Worm (Caenorhabditis elegans) whole organism, early embryonic: ENCODE data around the gene irg-3.

Experiments used
- B0310.2 ChIP-seq: sonication (generic microtip); optimal IDR thresholded peaks from 2 replicates; lab custom pipeline; 2016; ENCODE audit warnings: mild to moderate bottlenecking, missing genetic modification characterization, missing compliant biosample characterization
- F13C5.2 ChIP-seq: sonication (generic microtip); optimal IDR thresholded peaks from 2 replicates; lab custom pipeline; 2017; ENCODE audit warnings: mild to moderate bottlenecking, missing genetic modification characterization, inconsistent platforms, missing compliant biosample characterization
- aly-1 ChIP-seq: sonication (generic microtip); optimal IDR thresholded peaks from 2 replicates; lab custom pipeline; 2016; ENCODE audit warnings: missing genetic modification characterization, missing compliant biosample characterization
- ama-1 ChIP-seq: fragments of 150-350 bp; optimal IDR thresholded peaks from 2 replicates; lab custom pipeline; 2014
- ceh-13 ChIP-seq: fragments of 200-800 bp; sonication (Bioruptor generic); optimal IDR thresholded peaks from 2 replicates; lab custom pipeline; 2018; ENCODE audit warnings: mild to moderate bottlenecking, missing genetic modification characterization, missing compliant biosample characterization
- ceh-36 ChIP-seq: sonication (generic microtip); optimal IDR thresholded peaks from 2 replicates; lab custom pipeline; 2016; ENCODE audit warnings: missing genetic modification characterization, inconsistent platforms, missing compliant biosample characterization
- ets-7 ChIP-seq: sonication (generic microtip); optimal IDR thresholded peaks from 2 replicates; lab custom pipeline; 2016; ENCODE audit warnings: missing genotype, missing genetic modification characterization, missing compliant biosample characterization
- flt-1 ChIP-seq: fragments of 200-800 bp; sonication (Bioruptor generic); IDR thresholded peaks from 2 replicates; pipeline ENCODE4 v1.3.6; 2022; ENCODE audit warnings: missing genetic modification characterization, missing compliant biosample characterization
- hmbx-1 ChIP-seq: sonication (generic microtip); optimal IDR thresholded peaks from 2 replicates; lab custom pipeline; 2016; ENCODE audit warnings: mild to moderate bottlenecking, missing genetic modification characterization, missing compliant biosample characterization
- hmg-4 ChIP-seq: fragments of 200-800 bp; sonication (Bioruptor generic); optimal IDR thresholded peaks from 2 replicates; lab custom pipeline; 2018; ENCODE audit warnings: mild to moderate bottlenecking, missing genetic modification characterization, missing compliant biosample characterization
- hnd-1 ChIP-seq: sonication (generic microtip); optimal IDR thresholded peaks from 2 replicates; lab custom pipeline; 2016; ENCODE audit warnings: missing genetic modification characterization, missing compliant biosample characterization
- pes-1 ChIP-seq: fragments of 200-800 bp; sonication (Bioruptor generic); IDR thresholded peaks from 2 replicates; pipeline ENCODE4 v1.3.6; 2022; ENCODE audit warnings: missing genetic modification reagents, missing genetic modification characterization, missing compliant biosample characterization
- scrt-1 ChIP-seq: fragments of 200-800 bp; sonication (Bioruptor generic); IDR thresholded peaks from 2 replicates; pipeline ENCODE4 v1.3.6; 2022; ENCODE audit warnings: missing genetic modification characterization, missing compliant biosample characterization
- sea-1 ChIP-seq: fragments of 200-800 bp; sonication (Bioruptor generic); conservative IDR thresholded peaks from 2 replicates; pipeline ENCODE4 v1.3.6; 2022; ENCODE audit warnings: missing genetic modification characterization, missing compliant biosample characterization
- tbx-11 ChIP-seq: fragments of 200-800 bp; sonication (Bioruptor generic); IDR thresholded peaks from 2 replicates; pipeline ENCODE4 v1.3.6; 2022; ENCODE audit warnings: missing genetic modification characterization, missing compliant biosample characterization
- tbx-37 ChIP-seq: fragments of 200-800 bp; sonication (Bioruptor generic); conservative IDR thresholded peaks from 2 replicates; pipeline ENCODE4 v1.3.6; 2022; ENCODE audit warnings: missing genetic modification reagents, missing genetic modification characterization, missing compliant biosample characterization
- tra-4 ChIP-seq: sonication (generic microtip); optimal IDR thresholded peaks from 2 replicates; lab custom pipeline; 2017; ENCODE audit warnings: missing genetic modification characterization, missing compliant biosample characterization

The irg-3 gene

DNA sequence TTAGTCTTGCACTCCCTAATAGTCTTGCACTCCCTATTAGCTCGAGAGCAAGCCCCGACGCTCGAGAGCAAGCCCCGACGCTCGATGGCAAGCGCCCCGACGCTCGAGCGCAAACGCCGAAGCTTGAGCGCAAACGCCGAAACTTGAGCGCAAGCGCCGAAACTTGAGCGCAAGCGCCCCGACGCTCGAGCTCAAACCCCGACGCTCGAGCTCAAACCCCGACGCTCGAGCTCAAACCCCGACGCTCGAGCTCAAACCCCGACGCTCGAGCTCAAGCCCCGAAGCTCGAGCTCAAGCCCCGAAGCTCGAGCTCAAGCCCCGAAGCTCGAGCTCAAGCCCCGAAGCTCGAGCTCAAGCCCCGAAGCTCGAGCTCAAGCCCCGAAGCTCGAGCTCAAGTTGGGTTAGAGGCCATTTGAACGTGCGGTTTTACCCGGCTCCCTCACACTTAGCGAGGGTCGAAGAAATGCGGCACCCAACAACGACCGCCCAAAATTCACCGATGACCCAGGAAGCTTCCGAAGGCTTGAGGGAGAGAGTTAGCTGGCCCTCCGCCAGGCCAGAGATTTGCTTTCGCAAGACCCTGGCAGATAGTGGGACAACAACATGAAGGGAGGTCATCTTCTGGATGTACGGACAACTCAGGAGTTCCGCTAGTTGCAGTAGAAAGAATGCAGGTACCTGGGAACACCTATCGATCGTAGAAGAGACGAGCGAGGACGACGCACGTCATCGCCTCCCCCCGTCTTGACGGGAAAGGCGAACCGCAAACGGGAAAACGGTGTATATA is 42.6 kb downstream of the irg-3 start:
- 0 out of 2 replicates have a peak, but pooled peaks have one; percentile 11 for TF ChIP-seq pes-1
- TF ChIP-seq flt-1 (GFP tag; lab: Robert Waterston, UW): peak; percentile 29; the same call in 1 of the 2 replicates

DNA sequence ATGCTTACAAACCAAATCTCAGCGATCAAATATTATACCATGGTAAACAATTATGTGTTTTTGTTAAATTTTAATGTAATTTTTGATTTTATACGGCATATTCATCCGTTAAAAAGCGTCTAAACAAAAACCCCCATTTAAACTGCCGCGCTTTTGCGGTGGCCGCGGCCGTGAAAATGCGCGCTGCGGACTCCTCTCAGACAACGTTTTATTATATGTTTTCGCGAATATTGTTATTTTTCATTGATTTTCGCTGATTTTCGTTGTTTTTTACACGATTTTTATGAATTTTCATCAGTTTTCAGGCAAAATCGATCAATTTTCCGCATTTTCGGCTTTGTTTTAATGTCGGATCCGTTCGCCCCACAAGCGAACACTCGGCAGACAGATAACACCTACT is 46.2 kb downstream of the irg-3 start, which contains the start of gene W02H5.19:
Gene W02H5.19, plus strand, starts transcription at position 346 of the 400 bp plus-strand sequence.
- TF ChIP-seq tra-4 (tag; lab: Kevin White, UChicago) (no peak), flt-1 (GFP tag; lab: Robert Waterston, UW) (peak; percentile 30; the same call in 1 of the 2 replicates), ceh-36 (tag; lab: Kevin White, UChicago) (no peak), tbx-37 (GFP tag; lab: Robert Waterston, UW) (peak; percentile 85), ets-7 (tag; lab: Kevin White, UChicago) (no peak), aly-1 (tag; lab: Kevin White, UChicago) (no peak), pes-1 (peak; percentile 65), F13C5.2 (tag; lab: Kevin White, UChicago) (no peak), B0310.2 (no peak), hmbx-1 (no peak), sea-1 (GFP tag; lab: Robert Waterston, UW) (no peak), hnd-1 (tag; lab: Kevin White, UChicago) (no peak), ceh-13 (GFP tag; lab: Kevin White, UChicago) (no peak), scrt-1 (0 out of 2 replicates have a peak, but pooled peaks have one; percentile 40), tbx-11 (GFP tag; lab: Robert Waterston, UW) (peak; percentile 73), hmg-4 (GFP tag; lab: Kevin White, UChicago) (peak; percentile 38), ama-1 (lab: Kevin White, UChicago) (no peak)

DNA sequence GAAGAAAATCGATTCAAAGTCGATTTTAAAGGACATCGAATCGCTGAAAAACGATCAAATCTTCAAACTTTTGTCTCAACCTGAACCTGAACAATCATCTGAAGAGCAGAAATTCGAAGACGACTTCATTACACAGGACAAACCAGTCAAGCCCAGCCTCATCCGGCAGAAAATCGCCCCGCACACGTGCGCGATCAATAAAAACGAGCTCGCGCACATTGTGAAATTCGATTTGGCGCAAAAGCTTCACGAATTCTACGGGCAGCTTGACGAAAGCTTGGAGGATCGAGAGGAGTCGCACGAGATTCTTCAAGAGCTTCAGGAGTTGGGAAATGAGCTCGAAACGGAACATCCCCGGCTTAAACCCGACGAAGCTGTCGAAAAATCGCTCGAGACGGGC is 46.6 kb downstream of the irg-3 start, which contains the start of gene W02H5.2:
Gene W02H5.2, plus strand, starts transcription at position 301 of the 400 bp plus-strand sequence.
- TF ChIP-seq flt-1 (GFP tag; lab: Robert Waterston, UW): no peak
- TF ChIP-seq F13C5.2 (tag; lab: Kevin White, UChicago): no peak
- no peak for TF ChIP-seq ama-1 (lab: Kevin White, UChicago)
- TF ChIP-seq tbx-37 (GFP tag; lab: Robert Waterston, UW): no peak
- no peak for TF ChIP-seq ceh-36 (tag; lab: Kevin White, UChicago)
- TF ChIP-seq tra-4 (tag; lab: Kevin White, UChicago): no peak
- no peak for TF ChIP-seq aly-1 (tag; lab: Kevin White, UChicago)
- TF ChIP-seq sea-1 (GFP tag; lab: Robert Waterston, UW): no peak
- TF ChIP-seq hnd-1 (tag; lab: Kevin White, UChicago): no peak
- no peak for TF ChIP-seq hmbx-1

DNA sequence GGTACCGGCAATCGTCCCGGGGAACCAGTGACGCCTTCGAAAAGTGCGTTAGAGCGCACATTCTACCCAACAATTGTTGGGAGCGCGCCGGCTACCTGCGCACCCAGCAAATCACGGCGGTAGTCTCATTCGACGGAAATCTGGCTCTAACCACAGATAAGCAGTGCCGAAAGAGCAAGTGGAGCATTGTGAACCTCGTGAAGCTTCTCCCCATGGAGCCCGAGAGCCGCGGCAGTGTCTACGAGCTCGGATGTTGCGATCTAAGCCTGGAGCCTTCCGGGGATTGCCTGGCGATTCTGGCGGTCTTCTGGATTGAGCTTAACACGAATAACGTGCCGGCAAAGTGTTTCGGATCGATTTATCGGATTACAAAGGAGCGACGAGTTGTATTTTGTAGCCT is 47.1 kb downstream of the irg-3 start:
- TF ChIP-seq ceh-36 (tag; lab: Kevin White, UChicago) (no peak), flt-1 (GFP tag; lab: Robert Waterston, UW) (no peak), tbx-11 (GFP tag; lab: Robert Waterston, UW) (no peak), F13C5.2 (tag; lab: Kevin White, UChicago) (no peak), ets-7 (tag; lab: Kevin White, UChicago) (no peak), B0310.2 (no peak), tra-4 (tag; lab: Kevin White, UChicago) (no peak), ama-1 (lab: Kevin White, UChicago) (no peak)
